Worm (Caenorhabditis elegans) whole organism, L1 larva: Measurements from ENCODE around the gene T23F4.2.
A peak's percentile ranks its signal among the peaks of the same experiment; 100 is the strongest.

Experiments
- C34B4.2 ChIP-seq: sonication (generic microtip); optimal IDR thresholded peaks from 2 replicates; lab custom pipeline; 2017; ENCODE audit warnings: mild to moderate bottlenecking, missing genetic modification characterization, missing compliant biosample characterization
- F16B12.6 ChIP-seq: fragments of 150-350 bp; optimal IDR thresholded peaks from 2 replicates; lab custom pipeline; 2014; ENCODE audit warnings: missing biosample characterization, missing genetic modification characterization
- Y116A8C.19 ChIP-seq: sonication (generic microtip); optimal IDR thresholded peaks from 2 replicates; lab custom pipeline; 2016; ENCODE audit warnings: missing compliant biosample characterization, missing genetic modification characterization, borderline replicate concordance
- alr-1 ChIP-seq: fragments of 200-800 bp; sonication (Bioruptor generic); optimal IDR thresholded peaks from 2 replicates; lab custom pipeline; 2018; ENCODE audit warnings: borderline replicate concordance, mild to moderate bottlenecking, missing genetic modification characterization, missing compliant biosample characterization
- ama-1 ChIP-seq: fragments of 150-350 bp; optimal IDR thresholded peaks from 2 replicates; lab custom pipeline; 2014
- blmp-1 ChIP-seq: fragments of 150-350 bp; optimal IDR thresholded peaks from 2 replicates; lab custom pipeline; 2014; ENCODE audit warnings: missing biosample characterization, missing genetic modification characterization
- ceh-82 ChIP-seq, 3 experiments: fragments of 150-350 bp in 1 of 3; sonication (generic microtip) in 2 of 3; optimal IDR thresholded peaks; 2 replicates each; lab custom pipeline; 2014 to 2017; ENCODE audit warnings: missing biosample characterization in 3 of 3, missing genetic modification characterization in 3 of 3
- ceh-88 ChIP-seq: fragments of 200-800 bp; sonication (Bioruptor generic); IDR thresholded peaks from 2 replicates; pipeline ENCODE4 v1.3.6; 2022; ENCODE audit warnings: missing genetic modification characterization, missing compliant biosample characterization
- ces-1 ChIP-seq: fragments of 150-350 bp; optimal IDR thresholded peaks from 2 replicates; lab custom pipeline; 2014; ENCODE audit warnings: missing biosample characterization, missing genetic modification reagents, missing genetic modification characterization
- efl-1 ChIP-seq, 4 experiments: fragments of 150-350 bp; optimal IDR thresholded peaks in 3 of 4; peaks in 1 of 4; 1 replicate in 1 of 4; 2 replicates in 3 of 4; lab custom pipeline; 2014; ENCODE audit warnings: missing biosample characterization in 2 of 4, missing genetic modification characterization in 2 of 4, missing genetic modification reagents in 2 of 4
- egl-27 ChIP-seq, 2 experiments: fragments of 150-350 bp in 1 of 2; sonication (generic microtip); optimal IDR thresholded peaks; 3 replicates each; lab custom pipeline; 2017 to 2018; ENCODE audit warnings: missing biosample characterization in 2 of 2, missing genetic modification characterization in 2 of 2, missing genetic modification reagents in 2 of 2
- elt-2 ChIP-seq: sonication (generic microtip); optimal IDR thresholded peaks from 2 replicates; lab custom pipeline; 2016; ENCODE audit warnings: missing genetic modification characterization, mild to moderate bottlenecking, inconsistent platforms, missing compliant biosample characterization, missing genetic modification reagents
- ets-5 ChIP-seq: fragments of 200-800 bp; sonication (Bioruptor generic); IDR thresholded peaks from 2 replicates; pipeline ENCODE4 v1.3.6; 2022; ENCODE audit warnings: missing genetic modification characterization, missing compliant biosample characterization
- fkh-10 ChIP-seq: sonication (generic microtip); optimal IDR thresholded peaks from 2 replicates; lab custom pipeline; 2017; ENCODE audit warnings: missing biosample characterization, missing genetic modification reagents, missing genetic modification characterization
- fkh-8 ChIP-seq: sonication (generic microtip); optimal IDR thresholded peaks from 2 replicates; lab custom pipeline; 2016; ENCODE audit warnings: mild to moderate bottlenecking, missing genetic modification characterization, missing compliant biosample characterization
- hlh-17 ChIP-seq: fragments of 200-800 bp; sonication (Bioruptor generic); optimal IDR thresholded peaks from 2 replicates; lab custom pipeline; 2018; ENCODE audit warnings: missing genetic modification characterization, mild to moderate bottlenecking, missing compliant biosample characterization, moderate library complexity, borderline replicate concordance
- lin-14 ChIP-seq: fragments of 200-800 bp; sonication (Bioruptor generic); optimal IDR thresholded peaks from 2 replicates; lab custom pipeline; 2018; ENCODE audit warnings: mild to moderate bottlenecking, missing genetic modification characterization, moderate library complexity, missing compliant biosample characterization
- lin-35 ChIP-seq, 2 experiments: fragments of 150-350 bp; optimal IDR thresholded peaks; 2 replicates each; lab custom pipeline; 2014; ENCODE audit warnings: missing biosample characterization in 2 of 2, missing genetic modification characterization in 2 of 2, missing genetic modification reagents in 2 of 2
- lin-39 ChIP-seq: fragments of 150-350 bp; optimal IDR thresholded peaks from 2 replicates; lab custom pipeline; 2014; ENCODE audit warnings: missing biosample characterization, missing genetic modification reagents, missing genetic modification characterization
- lsy-2 ChIP-seq, 2 experiments: fragments of 150-350 bp; optimal IDR thresholded peaks; 2 replicates each; lab custom pipeline; 2014; ENCODE audit warnings: missing biosample characterization in 2 of 2, missing genetic modification characterization in 2 of 2
- nhr-20 ChIP-seq: sonication (generic microtip); optimal IDR thresholded peaks from 2 replicates; lab custom pipeline; 2016; ENCODE audit warnings: mild to moderate bottlenecking, missing genetic modification characterization, missing compliant biosample characterization
- nhr-47 ChIP-seq: sonication (generic microtip); optimal IDR thresholded peaks from 2 replicates; lab custom pipeline; 2016; ENCODE audit warnings: mild to moderate bottlenecking, missing genetic modification characterization, moderate library complexity, missing compliant biosample characterization
- nhr-71 ChIP-seq: sonication (generic microtip); optimal IDR thresholded peaks from 2 replicates; lab custom pipeline; 2016; ENCODE audit warnings: mild to moderate bottlenecking, missing genetic modification characterization, moderate library complexity, missing compliant biosample characterization
- nhr-76 ChIP-seq: sonication (generic microtip); optimal IDR thresholded peaks from 2 replicates; lab custom pipeline; 2017; ENCODE audit warnings: missing biosample characterization, missing genetic modification characterization
- nhr-85 ChIP-seq: sonication (generic microtip); peaks from one replicate; lab custom pipeline; 2016; ENCODE audit warnings: missing genetic modification characterization, inconsistent platforms, missing compliant biosample characterization
- pqm-1 ChIP-seq: sonication (generic microtip); optimal IDR thresholded peaks from 3 replicates; lab custom pipeline; 2017; ENCODE audit warnings: missing biosample characterization, missing genetic modification characterization
- skn-1 ChIP-seq: fragments of 150-350 bp; optimal IDR thresholded peaks from 2 replicates; lab custom pipeline; 2014; ENCODE audit warnings: missing biosample characterization, missing genetic modification characterization
- snpc-4 ChIP-seq: fragments of 150-350 bp; optimal IDR thresholded peaks from 2 replicates; lab custom pipeline; 2014; ENCODE audit warnings: missing biosample characterization, missing genetic modification characterization
- snu-23 ChIP-seq: sonication (generic microtip); optimal IDR thresholded peaks from 2 replicates; lab custom pipeline; 2016; ENCODE audit warnings: missing genetic modification characterization, missing compliant biosample characterization
- sox-4 ChIP-seq: sonication (generic microtip); optimal IDR thresholded peaks from 2 replicates; lab custom pipeline; 2016; ENCODE audit warnings: missing genetic modification characterization, missing compliant biosample characterization
- swsn-7 ChIP-seq: sonication (generic microtip); optimal IDR thresholded peaks from 2 replicates; lab custom pipeline; 2016; ENCODE audit warnings: missing genetic modification characterization, missing compliant biosample characterization
- unc-62 ChIP-seq: fragments of 150-350 bp; optimal IDR thresholded peaks from 2 replicates; lab custom pipeline; 2014; ENCODE audit warnings: missing biosample characterization, missing genetic modification reagents, missing genetic modification characterization
- xbp-1 ChIP-seq: sonication (generic microtip); optimal IDR thresholded peaks from 2 replicates; lab custom pipeline; 2016; ENCODE audit warnings: missing genetic modification characterization, missing compliant biosample characterization
- zip-4 ChIP-seq: fragments of 200-800 bp; sonication (Bioruptor generic); optimal IDR thresholded peaks from 2 replicates; lab custom pipeline; 2018; ENCODE audit warnings: mild to moderate bottlenecking, missing genetic modification characterization, moderate library complexity, missing compliant biosample characterization
- ztf-11 ChIP-seq, 2 experiments: sonication (generic microtip); optimal IDR thresholded peaks; 2 replicates each; lab custom pipeline; 2016 to 2017; ENCODE audit warnings: missing genetic modification characterization in 2 of 2, missing biosample characterization in 1 of 2, missing compliant biosample characterization in 1 of 2
- ztf-4 ChIP-seq: fragments of 150-350 bp; optimal IDR thresholded peaks from 2 replicates; lab custom pipeline; 2014; ENCODE audit warnings: missing biosample characterization, missing genetic modification characterization

T23F4.2 gene

DNA sequence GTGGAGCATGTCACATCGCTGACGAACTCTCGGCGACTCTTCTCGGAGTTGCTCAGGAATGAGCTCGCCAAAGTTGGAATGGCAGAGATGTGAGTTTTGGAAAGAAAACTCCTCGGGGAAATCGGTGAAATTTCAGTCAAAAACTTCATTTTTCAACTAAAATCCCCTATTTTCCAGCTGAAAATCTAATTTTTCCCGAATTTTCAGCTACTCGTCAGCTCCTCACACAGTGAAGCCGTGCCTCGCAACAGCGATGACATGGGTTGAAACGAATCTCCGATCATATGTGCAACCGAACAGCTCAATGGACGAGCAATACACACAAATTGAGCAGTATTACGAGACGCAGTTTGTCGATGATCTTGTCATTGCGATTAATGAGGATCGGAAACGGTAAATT lies 11.6 kb upstream of the T23F4.2 start:
- TF ChIP-seq ztf-11 (tag; optimal IDR thresholded peaks at IDR 0.05; lab: Kevin White, UChicago) (no peak), hlh-17 (GFP tag; lab: Kevin White, UChicago) (no peak), egl-27 (tag; optimal IDR thresholded peaks at IDR 0.05; lab: Kevin White, UChicago) (no peak), lin-14 (GFP tag; lab: Kevin White, UChicago) (no peak), swsn-7 (tag; lab: Kevin White, UChicago) (no peak), efl-1 (optimal IDR thresholded peaks at IDR 0.05; lab: Kevin White, UChicago) (no peak), efl-1 (GFP tag; optimal IDR thresholded peaks at IDR 0.05 in 1 of 2; lab: Kevin White, UChicago) (peak in 1 of 2 experiments; percentile 42)

DNA sequence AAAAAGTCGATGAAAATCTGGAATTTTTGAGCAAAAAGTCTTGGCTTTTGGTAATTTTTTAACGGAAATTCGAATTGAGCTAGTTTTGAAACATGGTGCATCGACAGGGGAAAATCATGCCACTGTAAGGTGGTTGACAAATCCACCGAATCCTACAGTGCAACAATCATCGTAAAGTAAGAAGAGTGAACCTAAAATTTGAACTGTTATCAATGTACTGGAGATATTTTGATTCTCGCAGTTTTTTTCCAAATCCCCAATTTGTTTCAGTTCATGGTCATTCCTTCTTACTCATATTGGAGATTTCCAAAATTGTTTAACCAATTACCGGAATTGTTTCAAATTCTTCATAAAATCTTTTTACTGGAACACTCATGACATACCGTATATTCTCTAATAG lies 10.6 kb upstream of the T23F4.2 start:
- TF ChIP-seq nhr-85 (peak; percentile 6), nhr-47 (no peak)

DNA sequence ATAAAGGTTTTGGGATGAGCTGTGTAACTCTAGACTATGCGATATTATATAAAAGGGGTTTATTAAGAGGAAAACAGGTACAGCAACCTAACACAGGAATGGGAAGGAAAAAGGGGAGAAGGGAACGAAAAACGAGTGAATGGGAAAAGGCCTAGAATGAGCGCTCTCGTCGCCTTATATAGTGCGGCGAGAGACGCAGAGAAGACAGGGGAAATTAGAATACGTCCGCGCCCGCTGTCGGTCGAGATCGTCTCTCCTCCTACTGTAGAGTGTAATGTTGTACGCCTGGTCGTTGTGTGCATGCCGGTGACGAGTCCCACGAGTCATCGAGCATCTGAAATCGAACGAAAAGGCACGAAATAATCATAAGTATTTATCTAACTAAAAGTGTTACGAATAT lies 10.1 kb upstream of the T23F4.2 start:
- no peak for TF ChIP-seq pqm-1 (tag; lab: Kevin White, UChicago)
- no peak for TF ChIP-seq sox-4 (tag; lab: Kevin White, UChicago)
- no peak for TF ChIP-seq ceh-88
- no peak for TF ChIP-seq snu-23 (GFP tag; lab: Kevin White, UChicago)
- TF ChIP-seq lin-35 (GFP tag; optimal IDR thresholded peaks at IDR 0.05; lab: Kevin White, UChicago) = no peak
- no peak for TF ChIP-seq elt-2 (tag; lab: Kevin White, UChicago)
- no peak for TF ChIP-seq unc-62
- no peak for TF ChIP-seq Y116A8C.19 (tag; lab: Kevin White, UChicago)
- no peak for TF ChIP-seq snpc-4 (tag; lab: Kevin White, UChicago)
- TF ChIP-seq blmp-1 (tag; lab: Kevin White, UChicago) = no peak
- TF ChIP-seq skn-1 = no peak
- TF ChIP-seq efl-1 (optimal IDR thresholded peaks at IDR 0.05; lab: Kevin White, UChicago) = no peak
- TF ChIP-seq efl-1 (GFP tag; optimal IDR thresholded peaks at IDR 0.05 in 1 of 2; lab: Kevin White, UChicago) = no peak
- no peak for TF ChIP-seq ces-1 (GFP tag; lab: Kevin White, UChicago)
- no peak for TF ChIP-seq ztf-4
- TF ChIP-seq ama-1 (lab: Kevin White, UChicago) = no peak
- no peak for TF ChIP-seq zip-4 (GFP tag; lab: Kevin White, UChicago)
- no peak for TF ChIP-seq ceh-82 (tag; optimal IDR thresholded peaks at IDR 0.05; lab: Kevin White, UChicago)
- no peak for TF ChIP-seq nhr-47
- no peak for TF ChIP-seq alr-1 (tag; lab: Kevin White, UChicago)
- no peak for TF ChIP-seq fkh-10 (GFP tag; lab: Kevin White, UChicago)

DNA sequence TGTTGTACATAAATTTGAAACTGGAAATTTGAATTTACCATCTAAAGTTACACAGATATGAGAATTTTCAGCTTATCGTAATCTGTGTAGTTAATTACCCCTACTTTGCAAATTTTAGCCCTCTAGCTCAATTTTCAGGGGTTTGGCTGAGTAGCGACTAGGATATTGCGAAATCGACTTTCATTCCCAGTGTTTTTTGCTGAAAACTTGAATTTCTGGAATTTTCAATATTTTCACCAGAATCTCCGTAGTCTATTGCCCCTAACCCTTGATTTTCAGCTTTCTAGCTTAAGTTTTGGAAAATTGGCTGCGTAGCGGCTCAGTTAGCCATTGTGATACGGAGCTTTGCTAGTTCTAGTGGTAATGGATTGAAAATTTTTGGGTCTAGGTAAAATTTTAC lies 6.2 kb upstream of the T23F4.2 start:
- TF ChIP-seq lin-14 (GFP tag; lab: Kevin White, UChicago) = no peak
- TF ChIP-seq efl-1 (optimal IDR thresholded peaks at IDR 0.05; lab: Kevin White, UChicago) = no peak
- peak in 1 of 2 experiments; percentile 15 for TF ChIP-seq efl-1 (GFP tag; optimal IDR thresholded peaks at IDR 0.05 in 1 of 2; lab: Kevin White, UChicago)
- no peak for TF ChIP-seq nhr-76 (tag; lab: Kevin White, UChicago)

ce11 chrII:1159718-1160117 lies 3.7 kb upstream of the T23F4.2 start:
- TF ChIP-seq snpc-4 (tag; lab: Kevin White, UChicago) (no peak), lin-39 (no peak), elt-2 (tag; lab: Kevin White, UChicago) (peak; percentile 92), Y116A8C.19 (tag; lab: Kevin White, UChicago) (no peak), nhr-71 (tag; lab: Kevin White, UChicago) (no peak), efl-1 (optimal IDR thresholded peaks at IDR 0.05; lab: Kevin White, UChicago) (no peak), efl-1 (GFP tag; optimal IDR thresholded peaks at IDR 0.05 in 1 of 2; lab: Kevin White, UChicago) (peak in 1 of 2 experiments; percentile 76), C34B4.2 (tag; lab: Kevin White, UChicago) (no peak), F16B12.6 (tag; lab: Kevin White, UChicago) (no peak), fkh-8 (tag; lab: Kevin White, UChicago) (no peak), nhr-20 (tag; lab: Kevin White, UChicago) (peak; percentile 4), xbp-1 (tag; lab: Kevin White, UChicago) (no peak), lsy-2 (tag; optimal IDR thresholded peaks at IDR 0.05; lab: Kevin White, UChicago) (no peak), ets-5 (GFP tag; lab: Robert Waterston, UW) (no peak)
